Fruit fly (Drosophila melanogaster) whole organism, pupa: ENCODE data around the gene CG16704.

ENCODE experiments used
- CG15710 ChIP-seq: fragments of 200-800 bp; sonication (Bioruptor generic); optimal IDR thresholded peaks from 2 replicates; lab custom pipeline; 2018; ENCODE audit warnings: missing biosample characterization, mild to moderate bottlenecking, missing genetic modification characterization, moderate library complexity
- CG17806 ChIP-seq: fragments of 200-800 bp; sonication (Bioruptor generic); optimal IDR thresholded peaks from 2 replicates; lab custom pipeline; 2018; ENCODE audit warnings: missing biosample characterization, mild to moderate bottlenecking, missing genetic modification characterization, moderate library complexity
- CG8301 ChIP-seq: fragments of 200-800 bp; sonication (Bioruptor generic); optimal IDR thresholded peaks from 2 replicates; lab custom pipeline; 2018; ENCODE audit warnings: missing biosample characterization, mild to moderate bottlenecking, missing genetic modification characterization
- Snoo ChIP-seq: fragments of 200-800 bp; sonication (Bioruptor generic); optimal IDR thresholded peaks from 3 replicates; lab custom pipeline; 2017; ENCODE audit warnings: missing biosample characterization, mild to moderate bottlenecking, missing genetic modification characterization, inconsistent platforms

dm6 chr2L:3656667-3657066 lies 35.7 kb downstream of the CG16704 start, which contains the start of gene for:
- TF ChIP-seq CG17806 (tag; lab: Kevin White, UChicago) (peak; percentile 2), CG15710 (tag; lab: Kevin White, UChicago) (no peak), Snoo (tag; lab: Kevin White, UChicago) (no peak), CG8301 (no peak)
